Worm (Caenorhabditis elegans): Measurements from ENCODE around the gene bckd-1A.

The bckd-1A gene

ce11 chrIII:13015754-13016317, 43.5 kb upstream of the bckd-1A start (continued):
- TF ChIP-seq ZK546.5 (tag; optimal IDR thresholded peaks at IDR 0.05) (no peak), F13H6.1 (tag; optimal IDR thresholded peaks at IDR 0.05) (no peak), nhr-129 (tag; optimal IDR thresholded peaks at IDR 0.05) (peak; percentile 37), blmp-1 (tag; optimal IDR thresholded peaks at IDR 0.05; ENCODE audit: insufficient read depth) (no peak), nhr-23 (tag; optimal IDR thresholded peaks at IDR 0.05) (no peak), lin-39 (tag; optimal IDR thresholded peaks at IDR 0.05) (no peak), gmeb-1 (tag; optimal IDR thresholded peaks at IDR 0.05) (peak; percentile 52), nhr-77 (tag; optimal IDR thresholded peaks at IDR 0.05) (no peak), mbf-1 (tag; optimal IDR thresholded peaks at IDR 0.05) (no peak), unc-55 (GFP tag; optimal IDR thresholded peaks at IDR 0.05) (peak; percentile 31), unc-62 (GFP tag; optimal IDR thresholded peaks at IDR 0.05) (no peak), nhr-25 (tag; optimal IDR thresholded peaks at IDR 0.05) (peak; percentile 45), zag-1 (tag; optimal IDR thresholded peaks at IDR 0.05) (no peak)

- TF ChIP-seq ztf-11 (tag; optimal IDR thresholded peaks at IDR 0.05) (no peak), mab-5 (tag; optimal IDR thresholded peaks at IDR 0.05) (no peak), alr-1 (tag; optimal IDR thresholded peaks at IDR 0.05) (no peak), nhr-129 (tag; optimal IDR thresholded peaks at IDR 0.05) (no peak), F13H6.1 (tag; optimal IDR thresholded peaks at IDR 0.05) (no peak)
Measured at ce11 chrIII:13013912-13014311, 41.6 kb upstream of the bckd-1A start.

- TF ChIP-seq lin-11 (tag; optimal IDR thresholded peaks at IDR 0.05) (no peak), ceh-82 (tag; optimal IDR thresholded peaks at IDR 0.05) (no peak), C34F6.9 (tag; optimal IDR thresholded peaks at IDR 0.05) (no peak), nhr-25 (tag; optimal IDR thresholded peaks at IDR 0.05) (peak; percentile 9), elt-3 (tag; optimal IDR thresholded peaks at IDR 0.05) (no peak), F13H6.1 (tag; optimal IDR thresholded peaks at IDR 0.05) (no peak), sma-9 (GFP tag; optimal IDR thresholded peaks at IDR 0.05) (peak; percentile 31), sma-9 (tag; optimal IDR thresholded peaks at IDR 0.05) (no peak), ceh-16 (tag; optimal IDR thresholded peaks at IDR 0.05) (peak; percentile 6), sem-4 (tag; optimal IDR thresholded peaks at IDR 0.05) (no peak), aly-2 (tag; optimal IDR thresholded peaks at IDR 0.05) (no peak), nhr-23 (tag; optimal IDR thresholded peaks at IDR 0.05) (no peak), R02D3.7 (tag; optimal IDR thresholded peaks at IDR 0.05) (no peak), nhr-6 (tag; optimal IDR thresholded peaks at IDR 0.05) (no peak), zag-1 (tag; optimal IDR thresholded peaks at IDR 0.05) (no peak), mab-5 (tag; optimal IDR thresholded peaks at IDR 0.05) (no peak), peb-1 (tag; optimal IDR thresholded peaks at IDR 0.05) (no peak), fos-1 (tag; optimal IDR thresholded peaks at IDR 0.05) (peak; percentile 23), sma-3 (GFP tag; optimal IDR thresholded peaks at IDR 0.05) (peak; percentile 44), snpc-4 (tag; optimal IDR thresholded peaks at IDR 0.05) (no peak), alr-1 (tag; optimal IDR thresholded peaks at IDR 0.05) (no peak), nhr-129 (tag; optimal IDR thresholded peaks at IDR 0.05) (peak; percentile 58), nhr-12 (tag; optimal IDR thresholded peaks at IDR 0.05) (no peak), ztf-1 (GFP tag; conservative IDR thresholded peaks at IDR 0.05) (no peak), lsy-2 (tag; optimal IDR thresholded peaks at IDR 0.05) (no peak), ztf-4 (tag; optimal IDR thresholded peaks at IDR 0.05) (no peak), dmd-4 (tag; optimal IDR thresholded peaks at IDR 0.05) (no peak), unc-39 (tag; optimal IDR thresholded peaks at IDR 0.05) (no peak), unc-62 (GFP tag; optimal IDR thresholded peaks at IDR 0.05) (no peak), Y55F3AM.14 (GFP tag; optimal IDR thresholded peaks at IDR 0.05) (no peak), lin-39 (tag; optimal IDR thresholded peaks at IDR 0.05) (no peak), unc-55 (GFP tag; optimal IDR thresholded peaks at IDR 0.05) (no peak), elt-1 (tag; optimal IDR thresholded peaks at IDR 0.05) (no peak), crh-2 (tag; optimal IDR thresholded peaks at IDR 0.05) (no peak), mbf-1 (tag; optimal IDR thresholded peaks at IDR 0.05) (no peak), mdl-1 (tag; optimal IDR thresholded peaks at IDR 0.05) (no peak), nhr-237 (tag; optimal IDR thresholded peaks at IDR 0.05) (no peak), gmeb-1 (tag; optimal IDR thresholded peaks at IDR 0.05) (no peak), blmp-1 (tag; optimal IDR thresholded peaks at IDR 0.05; ENCODE audit: insufficient read depth) (no peak), nhr-77 (tag; optimal IDR thresholded peaks at IDR 0.05) (no peak)
Measured at ce11 chrIII:13011927-13012326, 39.6 kb upstream of the bckd-1A start.
